Worm (Caenorhabditis elegans): ENCODE results near the gene str-13.

- no peak for TF ChIP-seq nhr-237 (tag; optimal IDR thresholded peaks at IDR 0.05)
- TF ChIP-seq nhr-11 (tag; optimal IDR thresholded peaks at IDR 0.05), result no peak
- TF ChIP-seq fos-1 (tag; optimal IDR thresholded peaks at IDR 0.05), result no peak
- TF ChIP-seq F49E8.2 (tag; optimal IDR thresholded peaks at IDR 0.05; ENCODE audit: borderline replicate concordance), result no peak
- TF ChIP-seq pqm-1 (tag; optimal IDR thresholded peaks at IDR 0.05), result peak; percentile 65
- no peak for TF ChIP-seq fkh-10 (GFP tag; optimal IDR thresholded peaks at IDR 0.05)
- TF ChIP-seq nhr-28 (tag; optimal IDR thresholded peaks at IDR 0.05), result peak; percentile 92
- TF ChIP-seq ceh-62 (tag; optimal IDR thresholded peaks at IDR 0.05), result no peak
- TF ChIP-seq R02D3.7 (tag; optimal IDR thresholded peaks at IDR 0.05), result no peak
- TF ChIP-seq ceh-28 (tag; optimal IDR thresholded peaks at IDR 0.05), result no peak
These were observed 38.1 kb upstream of the str-13 start, which contains the start of gene dhs-14 for ce11 chrV:2765052-2765451.
